Fruit fly (Drosophila melanogaster) whole organism, wandering third instar larva: ENCODE data around the gene Polr2B.

Source experiments
- Abd-B ChIP-seq: fragments of >200 bp; optimal IDR thresholded peaks from 2 replicates; lab custom pipeline; 2017; ENCODE audit warnings: missing biosample characterization, missing genetic modification characterization
- CG32264 ChIP-seq: fragments of 200-800 bp; sonication (Bioruptor generic); optimal IDR thresholded peaks from 2 replicates; lab custom pipeline; 2016; ENCODE audit warnings: missing biosample characterization, missing genetic modification characterization
- CG9705 ChIP-seq: fragments of 200-800 bp; sonication (Bioruptor generic); optimal IDR thresholded peaks from 2 replicates; lab custom pipeline; 2018; ENCODE audit warnings: missing biosample characterization, mild to moderate bottlenecking, missing genetic modification characterization
- CrebA ChIP-seq: fragments of 200-800 bp; sonication (Bioruptor generic); optimal IDR thresholded peaks from 2 replicates; lab custom pipeline; 2016; ENCODE audit warnings: missing biosample characterization, mild to moderate bottlenecking, missing genetic modification characterization, borderline replicate concordance
- Dfd ChIP-seq: fragments of >200 bp; optimal IDR thresholded peaks from 2 replicates; lab custom pipeline; 2017; ENCODE audit warnings: missing biosample characterization, missing genetic modification characterization
- Dif ChIP-seq: fragments of 200-275, 200-300 bp; sonication (Bioruptor generic); optimal IDR thresholded peaks from 2 replicates; lab custom pipeline; 2018; ENCODE audit warnings: missing biosample characterization, missing genetic modification characterization; ENCODE audit not compliant: partially characterized antibody
- GATAd ChIP-seq: sonication (Bioruptor generic); optimal IDR thresholded peaks from 2 replicates; lab custom pipeline; 2016; ENCODE audit warnings: missing biosample characterization, missing genetic modification characterization
- HLH106 ChIP-seq: fragments of 200-800 bp; optimal IDR thresholded peaks from 3 replicates; lab custom pipeline; 2019; ENCODE audit warnings: missing biosample characterization, mild to moderate bottlenecking, missing genetic modification characterization, moderate library complexity
- Hnf4 ChIP-seq: fragments of 200-800 bp; sonication (Bioruptor generic); optimal IDR thresholded peaks from 2 replicates; lab custom pipeline; 2016; ENCODE audit warnings: missing biosample characterization, mild to moderate bottlenecking, missing genetic modification characterization
- Hr78 ChIP-seq: fragments of >200 bp; optimal IDR thresholded peaks from 2 replicates; lab custom pipeline; 2017; ENCODE audit warnings: missing biosample characterization, missing genetic modification characterization
- Hr83 ChIP-seq: fragments of 200-300 bp; sonication (Bioruptor generic); optimal IDR thresholded peaks from 2 replicates; lab custom pipeline; 2016; ENCODE audit warnings: missing biosample characterization, mild to moderate bottlenecking, missing genetic modification characterization, moderate library complexity; ENCODE audit not compliant: poor library complexity, severe bottlenecking
- Jra ChIP-seq: sonication (Bioruptor generic); optimal IDR thresholded peaks from 2 replicates; lab custom pipeline; 2016; ENCODE audit warnings: missing biosample characterization, missing genetic modification characterization
- Mio ChIP-seq: sonication (Bioruptor generic); optimal IDR thresholded peaks from 2 replicates; lab custom pipeline; 2016; ENCODE audit warnings: missing biosample characterization, missing genetic modification characterization
- Myc ChIP-seq: fragments of >200 bp; optimal IDR thresholded peaks from 2 replicates; lab custom pipeline; 2017
- N ChIP-seq: fragments of >200 bp; optimal IDR thresholded peaks from 2 replicates; lab custom pipeline; 2018; ENCODE audit warnings: missing biosample characterization, missing external identifiers, missing genetic modification characterization
- OdsH ChIP-seq: fragments of 200-800 bp; sonication (Bioruptor generic); optimal IDR thresholded peaks from 2 replicates; lab custom pipeline; 2016; ENCODE audit warnings: missing biosample characterization, mild to moderate bottlenecking, missing genetic modification characterization
- Rel ChIP-seq, 2 experiments: fragments of 200-800 bp; sonication (Bioruptor generic) in 1 of 2; optimal IDR thresholded peaks; 2 replicates in 1 of 2; 3 replicates in 1 of 2; lab custom pipeline; 2016 to 2019; ENCODE audit warnings: mild to moderate bottlenecking in 2 of 2, missing biosample characterization in 2 of 2, missing genetic modification characterization in 2 of 2, moderate library complexity in 1 of 2
- Sp1 ChIP-seq: fragments of 200-800 bp; sonication (Bioruptor generic); optimal IDR thresholded peaks from 3 replicates; lab custom pipeline; 2019; ENCODE audit warnings: missing biosample characterization, mild to moderate bottlenecking, missing genetic modification characterization, moderate library complexity
- Vsx2 ChIP-seq: fragments of 200-300, 225-300 bp; sonication (Bioruptor generic); optimal IDR thresholded peaks from 2 replicates; lab custom pipeline; 2018; ENCODE audit warnings: missing biosample characterization, missing genetic modification characterization; ENCODE audit not compliant: partially characterized antibody
- br ChIP-seq: fragments of 200-800 bp; sonication (Bioruptor generic); optimal IDR thresholded peaks from 2 replicates; lab custom pipeline; 2016; ENCODE audit warnings: missing biosample characterization, missing genetic modification characterization
- brk ChIP-seq: fragments of 200-800 bp; sonication (Bioruptor generic); optimal IDR thresholded peaks from 2 replicates; lab custom pipeline; 2016; ENCODE audit warnings: missing biosample characterization, mild to moderate bottlenecking, missing genetic modification characterization
- dl ChIP-seq, 2 experiments: fragments of 175-275, 200-275 bp in 1 of 2; fragments of 200-275 bp in 1 of 2; sonication (Bioruptor generic); optimal IDR thresholded peaks; lab custom pipeline; 2018; ENCODE audit warnings: mild to moderate bottlenecking in 2 of 2, missing biosample characterization in 2 of 2, missing genetic modification characterization in 2 of 2, moderate library complexity in 2 of 2; ENCODE audit not compliant: partially characterized antibody in 2 of 2, insufficient read depth in 1 of 2
- dmrt93B ChIP-seq: fragments of 200-800 bp; sonication (Bioruptor generic); optimal IDR thresholded peaks from 2 replicates; lab custom pipeline; 2018; ENCODE audit warnings: missing biosample characterization, mild to moderate bottlenecking, missing genetic modification characterization
- dsf ChIP-seq: sonication (Bioruptor generic); optimal IDR thresholded peaks from 2 replicates; lab custom pipeline; 2016; ENCODE audit warnings: missing biosample characterization, missing genetic modification characterization, borderline replicate concordance
- ey ChIP-seq: fragments of 200-800 bp; sonication (Bioruptor generic); optimal IDR thresholded peaks from 2 replicates; lab custom pipeline; 2016; ENCODE audit warnings: missing biosample characterization, missing genetic modification characterization
- foxo ChIP-seq, 2 experiments: fragments of 200-800 bp; sonication (Bioruptor generic); optimal IDR thresholded peaks; 2 replicates in 1 of 2; 3 replicates in 1 of 2; lab custom pipeline; 2016 to 2017; ENCODE audit warnings: missing biosample characterization in 2 of 2, missing genetic modification characterization in 2 of 2
- fru ChIP-seq: fragments of 200-800 bp; sonication (Bioruptor generic); optimal IDR thresholded peaks from 3 replicates; lab custom pipeline; 2016; ENCODE audit warnings: missing biosample characterization, mild to moderate bottlenecking, missing genetic modification characterization
- h ChIP-seq: fragments of 200-800 bp; sonication (Bioruptor generic); optimal IDR thresholded peaks from 3 replicates; lab custom pipeline; 2016; ENCODE audit warnings: missing biosample characterization, mild to moderate bottlenecking, missing genetic modification characterization
- jim ChIP-seq: fragments of 175-275, 200-325 bp; sonication (Bioruptor generic); optimal IDR thresholded peaks from 2 replicates; lab custom pipeline; 2016; ENCODE audit warnings: missing biosample characterization, mild to moderate bottlenecking, missing genetic modification characterization
- lola ChIP-seq: fragments of >200 bp; optimal IDR thresholded peaks from 2 replicates; lab custom pipeline; 2017; ENCODE audit warnings: missing biosample characterization, missing genetic modification characterization
- pan ChIP-seq: fragments of >200 bp; optimal IDR thresholded peaks from 2 replicates; lab custom pipeline; 2017
- psq ChIP-seq: fragments of 200-800 bp; sonication (Bioruptor generic); optimal IDR thresholded peaks from 3 replicates; lab custom pipeline; 2017; ENCODE audit warnings: missing biosample characterization, mild to moderate bottlenecking, missing genetic modification characterization, moderate library complexity
- rgr ChIP-seq: fragments of 200-800 bp; sonication (Bioruptor generic); optimal IDR thresholded peaks from 3 replicates; lab custom pipeline; 2016; ENCODE audit warnings: missing biosample characterization, mild to moderate bottlenecking, missing genetic modification characterization
- sage ChIP-seq: fragments of 200-800 bp; sonication (Bioruptor generic); optimal IDR thresholded peaks from 2 replicates; lab custom pipeline; 2016; ENCODE audit warnings: missing biosample characterization, mild to moderate bottlenecking, missing genetic modification characterization
- sv ChIP-seq: fragments of 200-800 bp; sonication (Bioruptor generic); optimal IDR thresholded peaks from 3 replicates; lab custom pipeline; 2016; ENCODE audit warnings: missing biosample characterization, missing genetic modification characterization
- tai ChIP-seq: sonication (Bioruptor generic); optimal IDR thresholded peaks from 2 replicates; lab custom pipeline; 2016; ENCODE audit warnings: missing biosample characterization, missing genetic modification characterization
- usp ChIP-seq: fragments of >200 bp; optimal IDR thresholded peaks from 2 replicates; lab custom pipeline; 2017; ENCODE audit warnings: missing biosample characterization, missing genetic modification characterization
- woc ChIP-seq: sonication (Bioruptor generic); optimal IDR thresholded peaks from 2 replicates; lab custom pipeline; 2016; ENCODE audit warnings: missing biosample characterization, mild to moderate bottlenecking, missing genetic modification characterization

Gene Polr2B

DNA sequence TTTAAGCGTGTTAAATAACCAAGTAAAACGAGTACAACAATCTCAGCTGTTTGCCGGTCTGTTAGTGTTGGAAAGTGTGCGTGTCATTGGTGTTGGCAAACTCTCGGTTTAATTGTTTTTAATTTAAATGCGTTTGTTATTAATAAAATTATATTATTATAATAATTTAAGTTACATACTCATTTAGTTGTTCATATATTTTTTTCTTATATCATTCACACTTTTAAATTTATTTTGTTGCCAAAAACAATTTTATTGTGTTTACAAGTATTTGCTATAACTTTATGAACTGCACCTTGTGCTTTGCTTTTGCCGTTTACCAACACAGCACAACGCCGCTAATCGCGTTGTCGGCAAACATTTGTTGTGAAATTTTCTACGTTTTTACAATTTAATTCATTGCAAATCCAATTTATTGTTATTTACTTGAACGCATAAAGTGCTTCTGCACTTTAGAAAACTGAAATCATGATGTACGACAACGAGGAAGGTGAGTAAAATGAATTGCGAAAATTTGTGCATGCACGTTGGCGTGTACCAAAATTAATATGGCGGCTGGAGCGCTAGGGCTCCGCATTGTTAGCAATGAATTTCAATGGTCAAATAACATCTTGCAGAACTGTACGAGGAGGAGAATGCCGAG is at the start of gene Polr2B, which contains the start of gene 140up:
TSS of gene Polr2B (plus strand) at position 313 of the 643 bp plus-strand sequence.
TSS of gene 140up (minus strand) at position 70 of the 643 bp plus-strand sequence.
- peak; percentile 93 for TF ChIP-seq psq (GFP tag; lab: Kevin White, UChicago)
- peak; percentile 86 for TF ChIP-seq fru
- TF ChIP-seq dl (GFP tag; optimal IDR thresholded peaks at IDR 0.05; lab: Kevin White, UChicago; ENCODE audit: insufficient read depth in 1 of 2, partially characterized antibody in 2 of 2) = no peak
- TF ChIP-seq Hr83 (GFP tag; lab: Kevin White, UChicago) = peak; percentile 55
- TF ChIP-seq sv (GFP tag; lab: Kevin White, UChicago) = peak; percentile 80
- TF ChIP-seq Dfd = no peak
- TF ChIP-seq HLH106 (tag; lab: Kevin White, UChicago) = peak; percentile 96
- TF ChIP-seq Myc (lab: Kevin White, UChicago) = peak; percentile 52
- peak; percentile 77 for TF ChIP-seq ey (GFP tag; lab: Kevin White, UChicago)
- TF ChIP-seq CG32264 (GFP tag; lab: Kevin White, UChicago) = peak; percentile 5
- peak; percentile 94 for TF ChIP-seq Hnf4 (GFP tag; lab: Kevin White, UChicago)
- peak; percentile 66 for TF ChIP-seq woc (GFP tag; lab: Kevin White, UChicago)
- no peak for TF ChIP-seq Mio (GFP tag; lab: Kevin White, UChicago)
- no peak for TF ChIP-seq N (GFP tag; lab: Kevin White, UChicago)
- TF ChIP-seq br (GFP tag; lab: Kevin White, UChicago) = peak; percentile 77
- peak; percentile 86 for TF ChIP-seq dsf (GFP tag; lab: Kevin White, UChicago)
- peak; percentile 67 for TF ChIP-seq sage
- no peak for TF ChIP-seq CrebA
- TF ChIP-seq usp (GFP tag; lab: Kevin White, UChicago) = no peak
- TF ChIP-seq Dif (GFP tag; lab: Kevin White, UChicago) = no peak
- TF ChIP-seq tai (GFP tag; lab: Kevin White, UChicago) = no peak
- peak; percentile 91 for TF ChIP-seq Sp1 (GFP tag; lab: Kevin White, UChicago)
- peak; percentile 93 for TF ChIP-seq OdsH (GFP tag; lab: Kevin White, UChicago)
- TF ChIP-seq lola (GFP tag; lab: Kevin White, UChicago) = no peak
- TF ChIP-seq GATAd = peak; percentile 64
- TF ChIP-seq foxo (GFP tag; optimal IDR thresholded peaks at IDR 0.05; lab: Kevin White, UChicago) = peak in 1 of 2 experiments; percentile 95
- TF ChIP-seq pan (lab: Kevin White, UChicago) = no peak
- no peak for TF ChIP-seq Vsx2
- TF ChIP-seq Hr78 = no peak
- TF ChIP-seq h = peak; percentile 88
- peak; percentile 86 for TF ChIP-seq Jra (GFP tag; lab: Kevin White, UChicago)
- TF ChIP-seq Rel (GFP tag; optimal IDR thresholded peaks at IDR 0.05; lab: Kevin White, UChicago) = peak; percentile 25
- peak; percentile 66 for TF ChIP-seq Rel (tag; optimal IDR thresholded peaks at IDR 0.05; lab: Kevin White, UChicago)
- peak; percentile 89 for TF ChIP-seq brk
- TF ChIP-seq CG9705 (GFP tag; lab: Kevin White, UChicago) = peak; percentile 89
- TF ChIP-seq Abd-B = no peak
- TF ChIP-seq dmrt93B = peak; percentile 92
- peak; percentile 6 for TF ChIP-seq jim (GFP tag; lab: Kevin White, UChicago)
- TF ChIP-seq rgr (GFP tag; lab: Kevin White, UChicago) = peak; percentile 95

DNA sequence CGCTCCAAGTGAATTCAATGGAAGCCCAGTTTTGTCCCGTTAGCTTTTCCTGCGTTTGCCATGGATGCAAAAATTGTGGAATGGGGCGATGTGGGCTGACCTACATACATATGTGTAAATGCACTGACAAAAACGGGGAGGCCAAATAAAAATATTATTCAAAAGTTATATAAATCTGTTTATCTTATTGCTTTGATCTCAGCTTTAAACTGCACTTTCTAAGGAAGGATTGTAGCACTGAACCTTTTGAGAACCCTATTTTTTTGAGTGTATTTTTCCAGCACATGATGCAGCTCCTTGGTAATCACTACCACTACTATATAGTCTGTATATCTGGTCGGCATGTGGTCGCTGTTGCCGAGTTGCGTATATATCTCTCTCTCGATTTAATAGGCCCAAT is 48.6 kb upstream of the Polr2B start:
- TF ChIP-seq tai (GFP tag; lab: Kevin White, UChicago) (no peak), HLH106 (tag; lab: Kevin White, UChicago) (peak; percentile 18), rgr (GFP tag; lab: Kevin White, UChicago) (no peak), psq (GFP tag; lab: Kevin White, UChicago) (peak; percentile 1), OdsH (GFP tag; lab: Kevin White, UChicago) (no peak), GATAd (no peak), sv (GFP tag; lab: Kevin White, UChicago) (no peak), h (peak; percentile 28), foxo (GFP tag; optimal IDR thresholded peaks at IDR 0.05; lab: Kevin White, UChicago) (peak in 1 of 2 experiments; percentile 21), fru (peak; percentile 39), Jra (GFP tag; lab: Kevin White, UChicago) (no peak), Sp1 (GFP tag; lab: Kevin White, UChicago) (no peak)
